Worm (Caenorhabditis elegans) whole organism, L4 larva: ENCODE results near the gene F13A2.2.
"Not testable (repeated sequence)": the region's sequence is repeated elsewhere in the genome, so short reads cannot be mapped to it uniquely, and the experiment has no call there.

Source experiments
- Y48G9A.11 ChIP-seq: fragments of 200-800 bp; sonication (Bioruptor generic); IDR thresholded peaks from 2 replicates; pipeline ENCODE4 v1.3.6; 2022; ENCODE audit warnings: missing genetic modification reagents, missing genetic modification characterization, missing compliant biosample characterization
- ZK337.2 ChIP-seq: fragments of 200-800 bp; sonication (Bioruptor generic); IDR thresholded peaks from 2 replicates; pipeline ENCODE4 v1.3.6; 2022; ENCODE audit warnings: missing genetic modification reagents, missing genetic modification characterization, missing compliant biosample characterization
- arid-1 ChIP-seq: fragments of 200-800 bp; sonication (Bioruptor generic); conservative IDR thresholded peaks from 2 replicates; pipeline ENCODE4 v1.3.6; 2022; ENCODE audit warnings: missing genetic modification reagents, missing genetic modification characterization, missing compliant biosample characterization
- daf-16 ChIP-seq, 3 experiments: sonication (generic microtip); optimal IDR thresholded peaks; 2 replicates each; lab custom pipeline; 2016 to 2017; ENCODE audit warnings: missing genetic modification characterization in 3 of 3, missing genetic modification reagents in 3 of 3, mild to moderate bottlenecking in 2 of 3, missing compliant biosample characterization in 2 of 3, missing biosample characterization in 1 of 3, moderate library complexity in 1 of 3
- dmd-6 ChIP-seq: fragments of 200-800 bp; sonication (Bioruptor generic); IDR thresholded peaks from 2 replicates; pipeline ENCODE4 v1.3.6; 2022; ENCODE audit warnings: missing genetic modification reagents, missing genetic modification characterization, missing compliant biosample characterization
- dpl-1 ChIP-seq: fragments of 150-350 bp; optimal IDR thresholded peaks from 2 replicates; lab custom pipeline; 2014; ENCODE audit warnings: missing biosample characterization, missing genetic modification reagents, missing genetic modification characterization
- hlh-11 ChIP-seq: fragments of 200-800 bp; sonication (Bioruptor generic); optimal IDR thresholded peaks from 2 replicates; lab custom pipeline; 2018; ENCODE audit warnings: mild to moderate bottlenecking, missing genetic modification characterization, missing compliant biosample characterization
- hlh-30 ChIP-seq: sonication (generic microtip); optimal IDR thresholded peaks from 2 replicates; lab custom pipeline; 2017; ENCODE audit warnings: antibody characterized with exemption, mild to moderate bottlenecking, missing genetic modification characterization, missing compliant biosample characterization; ENCODE audit not compliant: insufficient read depth
- lim-7 ChIP-seq: fragments of 200-800 bp; sonication (Bioruptor generic); IDR thresholded peaks from 2 replicates; pipeline ENCODE4 v1.3.6; 2022; ENCODE audit warnings: missing genetic modification characterization, missing compliant biosample characterization
- lin-38 ChIP-seq: fragments of 200-800 bp; sonication (Bioruptor generic); IDR thresholded peaks from 2 replicates; pipeline ENCODE4 v1.3.6; 2022; ENCODE audit warnings: missing genetic modification reagents, missing genetic modification characterization, missing compliant biosample characterization
- madf-5 ChIP-seq, 2 experiments: fragments of 200-800 bp; sonication (Bioruptor generic); IDR thresholded peaks; 2 replicates each; pipeline ENCODE4 v1.3.6; 2022; ENCODE audit warnings: missing compliant biosample characterization in 2 of 2, missing genetic modification characterization in 2 of 2
- mdl-1 ChIP-seq, 2 experiments: fragments of 150-350 bp in 1 of 2; sonication (generic microtip) in 1 of 2; optimal IDR thresholded peaks; 2 replicates each; lab custom pipeline; 2014 to 2017; ENCODE audit warnings: missing biosample characterization in 2 of 2, missing genetic modification characterization in 2 of 2
- mdt-29 ChIP-seq: fragments of 200-800 bp; sonication (Bioruptor generic); IDR thresholded peaks from 2 replicates; pipeline ENCODE4 v1.3.6; 2022; ENCODE audit warnings: missing genetic modification reagents, missing genetic modification characterization, missing compliant biosample characterization
- mxl-3 ChIP-seq: fragments of 200-800 bp; sonication (Bioruptor generic); optimal IDR thresholded peaks from 2 replicates; lab custom pipeline; 2018; ENCODE audit warnings: mild to moderate bottlenecking, missing genetic modification characterization, missing compliant biosample characterization
- saeg-2 ChIP-seq: fragments of 200-800 bp; sonication (Bioruptor generic); IDR thresholded peaks from 2 replicates; pipeline ENCODE4 v1.3.6; 2022; ENCODE audit warnings: missing genetic modification reagents, missing genetic modification characterization, missing compliant biosample characterization
- spr-1 ChIP-seq: sonication (generic microtip); optimal IDR thresholded peaks from 2 replicates; lab custom pipeline; 2016; ENCODE audit warnings: mild to moderate bottlenecking, missing genetic modification characterization, missing compliant biosample characterization
- tra-1 ChIP-seq: fragments of 200-800 bp; sonication (Bioruptor generic); IDR thresholded peaks from 2 replicates; pipeline ENCODE4 v1.3.6; 2022; ENCODE audit warnings: missing genetic modification reagents, missing genetic modification characterization, missing compliant biosample characterization
- ztf-7 ChIP-seq: fragments of 150-350 bp; optimal IDR thresholded peaks from 2 replicates; lab custom pipeline; 2014; ENCODE audit warnings: missing biosample characterization, missing genetic modification characterization

F13A2.2 gene

DNA sequence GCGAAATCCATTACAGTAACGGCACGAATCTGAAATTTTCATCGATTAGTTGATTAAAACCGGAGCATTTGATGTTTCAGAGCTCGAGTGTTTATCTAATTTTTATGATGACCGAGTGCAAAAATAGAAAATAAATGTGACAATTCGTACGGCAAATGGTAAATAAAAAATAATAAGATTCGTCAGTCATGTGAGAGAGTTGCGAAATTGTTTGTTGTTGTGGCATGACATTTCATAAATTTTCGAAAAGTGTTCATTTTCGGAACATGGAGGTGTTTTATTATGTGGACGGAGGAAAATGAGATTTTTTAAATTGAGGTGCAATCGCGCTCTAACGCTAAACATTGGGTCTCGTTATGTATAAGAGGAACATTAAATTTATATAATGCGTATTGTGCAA is 42.6 kb downstream of the F13A2.2 start:
- TF ChIP-seq lin-38 (GFP tag; lab: Robert Waterston, UW) (peak; percentile 42; the same call in 1 of the 2 replicates), mxl-3 (no peak), hlh-30 (tag; lab: Kevin White, UChicago) (peak; percentile 14), dmd-6 (no peak), daf-16 (GFP tag; optimal IDR thresholded peaks at IDR 0.05; lab: Kevin White, UChicago) (no peak), daf-16 (tag; optimal IDR thresholded peaks at IDR 0.05; lab: Kevin White, UChicago) (peak; percentile 34)
- TF ChIP-seq, all 104 proteins: peak for 3

DNA sequence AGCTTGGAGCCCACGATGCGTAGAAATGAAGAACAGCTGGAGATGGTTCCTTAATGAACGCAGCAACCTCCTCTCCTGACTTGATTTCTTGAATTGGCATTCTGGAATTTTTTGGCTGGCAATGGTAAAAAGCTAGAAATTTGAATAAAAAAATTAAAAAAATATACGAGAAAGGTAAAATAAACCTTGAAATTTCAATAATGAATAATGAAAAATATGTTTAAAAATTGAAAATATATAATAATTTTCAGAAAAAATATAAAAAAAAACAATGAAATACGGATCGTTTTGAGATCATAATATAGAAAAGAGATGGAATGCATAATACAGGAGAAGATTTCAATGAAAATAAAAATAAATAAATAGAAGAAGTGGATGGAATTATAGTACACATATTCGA is 43.2 kb downstream of the F13A2.2 start, which contains the start of gene glrx-3:
Gene glrx-3, minus strand, starts transcription at position 101 of the 400 bp plus-strand sequence.
- TF ChIP-seq lin-38 (GFP tag; lab: Robert Waterston, UW) = peak; percentile 37; the same call in 1 of the 2 replicates
- no peak for TF ChIP-seq ZK337.2 (GFP tag; lab: Robert Waterston, UW)
- TF ChIP-seq, all 104 proteins: peak for 1

DNA sequence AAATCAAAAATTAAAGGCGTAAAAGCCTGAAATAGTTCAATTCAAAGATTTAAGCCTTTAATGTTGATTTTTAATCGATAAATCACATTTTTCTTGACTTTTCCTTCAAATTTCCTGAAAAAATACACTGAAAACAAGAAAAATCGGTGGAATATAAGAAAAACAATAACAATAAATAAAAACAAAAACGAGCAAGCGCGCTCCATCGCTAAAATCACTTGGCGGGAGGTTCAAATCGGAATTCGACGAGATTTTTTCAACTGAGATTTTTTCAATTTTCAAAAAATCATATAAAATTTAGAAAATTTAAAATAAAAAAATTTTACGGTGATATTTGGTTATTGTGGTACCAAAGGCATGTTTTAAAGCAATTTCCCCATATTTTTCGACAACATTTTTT is 44.9 kb downstream of the F13A2.2 start:
- TF ChIP-seq Y48G9A.11 (GFP tag; lab: Robert Waterston, UW) (no peak), ztf-7 (tag; lab: Kevin White, UChicago) (no peak), arid-1 (GFP tag; lab: Robert Waterston, UW) (no peak), lin-38 (GFP tag; lab: Robert Waterston, UW) (peak; percentile 43), saeg-2 (GFP tag; lab: Robert Waterston, UW) (no peak), spr-1 (no peak), mdl-1 (tag; optimal IDR thresholded peaks at IDR 0.05; lab: Kevin White, UChicago) (no peak), dpl-1 (GFP tag; lab: Kevin White, UChicago) (peak; percentile 50), mdt-29 (GFP tag; lab: Robert Waterston, UW) (no peak)

DNA sequence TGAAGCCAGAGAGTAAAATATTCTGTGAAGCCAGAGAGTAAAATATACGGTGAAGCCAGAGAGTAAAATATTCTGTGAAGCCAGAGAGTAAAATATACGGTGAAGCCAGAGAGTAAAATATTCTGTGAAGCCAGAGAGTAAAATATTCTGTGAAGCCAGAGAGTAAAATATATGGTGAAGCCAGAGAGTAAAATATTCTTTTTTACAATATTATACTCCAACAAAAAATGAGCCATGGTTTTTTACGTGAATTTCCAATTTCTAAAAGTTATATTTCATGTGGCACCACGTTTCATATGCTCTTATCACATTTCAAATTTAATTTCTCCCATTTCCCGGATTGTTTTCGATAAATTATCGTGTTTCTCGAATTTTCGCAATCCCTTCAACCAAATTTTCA is 47.9 kb downstream of the F13A2.2 start, which contains the start of gene irld-1:
Gene irld-1, plus strand, starts transcription at position 301 of the 400 bp plus-strand sequence.
- not testable (repeated sequence) for TF ChIP-seq tra-1; lim-7 (GFP tag; lab: Robert Waterston, UW); hlh-11 (tag; lab: Kevin White, UChicago)

DNA sequence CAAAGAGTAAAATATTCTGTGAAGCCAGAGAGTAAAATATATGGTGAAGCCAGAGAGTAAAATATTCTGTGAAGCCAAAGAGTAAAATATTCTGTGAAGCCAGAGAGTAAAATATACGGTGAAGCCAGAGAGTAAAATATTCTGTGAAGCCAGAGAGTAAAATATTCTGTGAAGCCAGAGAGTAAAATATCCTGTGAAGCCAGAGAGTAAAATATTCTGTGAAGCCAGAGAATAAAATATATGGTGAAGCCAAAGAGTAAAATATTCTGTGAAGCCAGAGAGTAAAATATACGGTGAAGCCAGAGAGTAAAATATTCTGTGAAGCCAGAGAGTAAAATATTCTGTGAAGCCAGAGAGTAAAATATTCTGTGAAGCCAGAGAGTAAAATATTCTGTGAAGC is 50.9 kb downstream of the F13A2.2 start:
- TF ChIP-seq madf-5 (GFP tag; IDR thresholded peaks at IDR 0.05; lab: Robert Waterston, UW) = peak in 1 of 2 experiments; percentile 76; a peak in 1 of 4 replicates
